Fruit fly (Drosophila melanogaster) whole organism, embryonic: ENCODE measurements around the gene Ocrl.

Experiments
- Asciz ChIP-seq: fragments of 200-800 bp; sonication (Bioruptor generic); optimal IDR thresholded peaks from 2 replicates; lab custom pipeline; 2017; ENCODE audit warnings: missing biosample characterization, mild to moderate bottlenecking, missing genetic modification characterization, missing genetic modification reagents
- CG11723 ChIP-seq: fragments of 200-800 bp; sonication (Bioruptor generic); optimal IDR thresholded peaks from 2 replicates; lab custom pipeline; 2017; ENCODE audit warnings: missing biosample characterization, mild to moderate bottlenecking, missing genetic modification characterization
- CG14667 ChIP-seq: fragments of 200-800 bp; sonication (Bioruptor generic); IDR thresholded peaks from 2 replicates; pipeline ENCODE4 v1.3.6; 2022; ENCODE audit warnings: missing biosample characterization, missing genetic modification characterization
- CG17186 ChIP-seq: fragments of 200-800 bp; sonication (Bioruptor generic); optimal IDR thresholded peaks from 3 replicates; lab custom pipeline; 2017; ENCODE audit warnings: missing biosample characterization, missing genetic modification reagents, missing genetic modification characterization
- CG17385 ChIP-seq: fragments of 200-800 bp; sonication (Bioruptor generic); optimal IDR thresholded peaks from 3 replicates; lab custom pipeline; 2018; ENCODE audit warnings: missing biosample characterization, mild to moderate bottlenecking, missing genetic modification characterization
- CG17802 ChIP-seq: fragments of 200-800 bp; sonication (Bioruptor generic); optimal IDR thresholded peaks from 2 replicates; lab custom pipeline; 2018; ENCODE audit warnings: missing biosample characterization, mild to moderate bottlenecking, missing genetic modification characterization, moderate library complexity
- CG1832 ChIP-seq: fragments of 200-800 bp; sonication (Bioruptor generic); optimal IDR thresholded peaks from 2 replicates; lab custom pipeline; 2017; ENCODE audit warnings: missing biosample characterization, mild to moderate bottlenecking, missing genetic modification characterization, inconsistent platforms
- CG31224 ChIP-seq: fragments of 200-800 bp; sonication (Bioruptor generic); IDR thresholded peaks from 2 replicates; pipeline ENCODE4 v1.3.6; 2022; ENCODE audit warnings: missing biosample characterization, missing genetic modification characterization
- CG34422 ChIP-seq: fragments of 200-800 bp; sonication (Bioruptor generic); IDR thresholded peaks from 3 replicates; pipeline ENCODE4 v1.3.6; 2022; ENCODE audit warnings: missing biosample characterization, missing genetic modification characterization
- CG7271 ChIP-seq: fragments of 200-800 bp; sonication (Bioruptor generic); optimal IDR thresholded peaks from 2 replicates; lab custom pipeline; 2018; ENCODE audit warnings: missing biosample characterization, mild to moderate bottlenecking, missing genetic modification characterization, moderate library complexity
- CG8944 ChIP-seq: fragments of 200-800 bp; sonication (Bioruptor generic); optimal IDR thresholded peaks from 3 replicates; lab custom pipeline; 2016; ENCODE audit warnings: missing biosample characterization, missing genetic modification characterization
- CG9215 ChIP-seq: fragments of 200-800 bp; sonication (Bioruptor generic); IDR thresholded peaks from 2 replicates; pipeline ENCODE4 v1.3.6; 2022; ENCODE audit warnings: missing biosample characterization, missing genetic modification characterization
- CG9932 ChIP-seq: fragments of 200-800 bp; sonication (Bioruptor generic); IDR thresholded peaks from 2 replicates; pipeline ENCODE4 v1.3.6; 2022; ENCODE audit warnings: missing biosample characterization, missing genetic modification characterization
- Camta ChIP-seq: fragments of 200-800 bp; sonication (Bioruptor generic); optimal IDR thresholded peaks from 2 replicates; lab custom pipeline; 2016; ENCODE audit warnings: missing biosample characterization, missing genetic modification characterization
- D ChIP-seq, 2 experiments: fragments of 200-800 bp in 1 of 2; fragments of >200 bp in 1 of 2; sonication (Bioruptor generic) in 1 of 2; optimal IDR thresholded peaks; 2 replicates in 1 of 2; 3 replicates in 1 of 2; lab custom pipeline; 2017; ENCODE audit warnings: mild to moderate bottlenecking in 1 of 2, missing biosample characterization in 1 of 2, missing genetic modification characterization in 1 of 2, missing genetic modification reagents in 1 of 2
- Dad ChIP-seq: fragments of 200-800 bp; sonication (Bioruptor generic); optimal IDR thresholded peaks from 3 replicates; lab custom pipeline; 2016; ENCODE audit warnings: missing biosample characterization, missing genetic modification characterization
- Dbx ChIP-seq: fragments of 200-800 bp; sonication (Bioruptor generic); IDR thresholded peaks from 3 replicates; pipeline ENCODE4 v1.3.6; 2022; ENCODE audit warnings: missing biosample characterization, missing genetic modification characterization
- Dfd ChIP-seq, 2 experiments: fragments of >200 bp; optimal IDR thresholded peaks; 2 replicates each; lab custom pipeline; 2017; ENCODE audit warnings: missing biosample characterization in 2 of 2, missing genetic modification characterization in 2 of 2
- GATAe ChIP-seq: fragments of 200-800 bp; sonication (Bioruptor generic); conservative IDR thresholded peaks from 2 replicates; pipeline ENCODE4 v1.3.6; 2022; ENCODE audit warnings: missing biosample characterization, missing genetic modification characterization
- H2.0 ChIP-seq: fragments of 200-800 bp; sonication (Bioruptor generic); IDR thresholded peaks from 2 replicates; pipeline ENCODE4 v1.3.6; 2022; ENCODE audit warnings: missing biosample characterization, missing genetic modification characterization
- MESR4 ChIP-seq: fragments of 200-800 bp; sonication (Bioruptor generic); optimal IDR thresholded peaks from 2 replicates; lab custom pipeline; 2018; ENCODE audit warnings: missing biosample characterization, mild to moderate bottlenecking, missing genetic modification characterization, moderate library complexity
- MTF-1 ChIP-seq: fragments of 200-800 bp; sonication (Bioruptor generic); optimal IDR thresholded peaks from 2 replicates; lab custom pipeline; 2018; ENCODE audit warnings: missing biosample characterization, mild to moderate bottlenecking, missing genetic modification characterization, borderline replicate concordance
- Side ChIP-seq: fragments of 200-800 bp; sonication (Bioruptor generic); optimal IDR thresholded peaks from 2 replicates; lab custom pipeline; 2016; ENCODE audit warnings: missing biosample characterization, missing genetic modification characterization
- Spps ChIP-seq: fragments of 200-800 bp; sonication (Bioruptor generic); optimal IDR thresholded peaks from 2 replicates; lab custom pipeline; 2018; ENCODE audit warnings: missing biosample characterization, mild to moderate bottlenecking, missing genetic modification characterization
- ab ChIP-seq: fragments of 200-800 bp; sonication (Bioruptor generic); optimal IDR thresholded peaks from 2 replicates; lab custom pipeline; 2016; ENCODE audit warnings: missing biosample characterization, missing genetic modification characterization
- ara ChIP-seq: fragments of 200-800 bp; sonication (Bioruptor generic); IDR thresholded peaks from 2 replicates; pipeline ENCODE4 v1.3.6; 2022; ENCODE audit warnings: missing biosample characterization, missing genetic modification characterization
- ato ChIP-seq: fragments of 200-800 bp; sonication (Bioruptor generic); IDR thresholded peaks from 2 replicates; pipeline ENCODE4 v1.3.6; 2022; ENCODE audit warnings: missing biosample characterization, missing genetic modification characterization; ENCODE audit not compliant: partially characterized antibody
- dati ChIP-seq: fragments of 200-800 bp; sonication (Bioruptor generic); IDR thresholded peaks from 2 replicates; pipeline ENCODE4 v1.3.6; 2022; ENCODE audit warnings: missing biosample characterization, missing genetic modification characterization
- dimm ChIP-seq: fragments of 200-800 bp; sonication (Bioruptor generic); IDR thresholded peaks from 2 replicates; pipeline ENCODE4 v1.3.6; 2022; ENCODE audit warnings: missing biosample characterization, missing genetic modification characterization
- dysf ChIP-seq: fragments of 200-800 bp; sonication (Bioruptor generic); IDR thresholded peaks from 3 replicates; pipeline ENCODE4 v1.3.6; 2022; ENCODE audit warnings: missing biosample characterization, missing genetic modification characterization
- emc ChIP-seq: fragments of 200-800 bp; sonication (Bioruptor generic); optimal IDR thresholded peaks from 2 replicates; lab custom pipeline; 2016; ENCODE audit warnings: missing biosample characterization, missing genetic modification characterization
- fd96Cb ChIP-seq: fragments of 200-800 bp; sonication (Bioruptor generic); optimal IDR thresholded peaks from 2 replicates; lab custom pipeline; 2018; ENCODE audit warnings: missing biosample characterization, mild to moderate bottlenecking, missing genetic modification characterization, moderate library complexity
- grn ChIP-seq: fragments of 200-800 bp; sonication (Bioruptor generic); optimal IDR thresholded peaks from 3 replicates; lab custom pipeline; 2017; ENCODE audit warnings: missing biosample characterization, missing genetic modification characterization
- her ChIP-seq: fragments of 200-800 bp; sonication (Bioruptor generic); optimal IDR thresholded peaks from 2 replicates; lab custom pipeline; 2016; ENCODE audit warnings: missing biosample characterization, missing genetic modification characterization
- inv ChIP-seq: fragments of 200-800 bp; sonication (Bioruptor generic); IDR thresholded peaks from 2 replicates; pipeline ENCODE4 v1.3.6; 2022; ENCODE audit warnings: missing biosample characterization, missing genetic modification characterization; ENCODE audit not compliant: partially characterized antibody
- luna ChIP-seq: fragments of 200-800 bp; sonication (Bioruptor generic); optimal IDR thresholded peaks from 2 replicates; lab custom pipeline; 2016; ENCODE audit warnings: missing biosample characterization, missing genetic modification characterization
- maf-S ChIP-seq: fragments of 200-800 bp; sonication (Bioruptor generic); optimal IDR thresholded peaks from 2 replicates; lab custom pipeline; 2016; ENCODE audit warnings: missing biosample characterization, missing genetic modification characterization
- mam ChIP-seq: fragments of 200-800 bp; sonication (Bioruptor generic); optimal IDR thresholded peaks from 3 replicates; lab custom pipeline; 2016; ENCODE audit warnings: missing biosample characterization, missing genetic modification characterization
- nmo ChIP-seq: fragments of 200-800 bp; sonication (Bioruptor generic); optimal IDR thresholded peaks from 2 replicates; lab custom pipeline; 2018; ENCODE audit warnings: missing biosample characterization, mild to moderate bottlenecking, missing genetic modification characterization, moderate library complexity
- otp ChIP-seq: fragments of 200-800 bp; sonication (Bioruptor generic); IDR thresholded peaks from 3 replicates; pipeline ENCODE4, ENCODE4 v1.3.6; 2022; ENCODE audit warnings: missing biosample characterization, missing genetic modification characterization
- sd ChIP-seq: fragments of 200-800 bp; sonication (Bioruptor generic); optimal IDR thresholded peaks from 3 replicates; lab custom pipeline; 2018; ENCODE audit warnings: missing biosample characterization, mild to moderate bottlenecking, missing genetic modification characterization, moderate library complexity
- sqz ChIP-seq: fragments of 200-800 bp; sonication (Bioruptor generic); optimal IDR thresholded peaks from 3 replicates; lab custom pipeline; 2018; ENCODE audit warnings: missing biosample characterization, mild to moderate bottlenecking, missing genetic modification characterization
- stwl ChIP-seq: fragments of 200-800 bp; sonication (Bioruptor generic); optimal IDR thresholded peaks from 3 replicates; lab custom pipeline; 2018; ENCODE audit warnings: missing biosample characterization, mild to moderate bottlenecking, missing genetic modification characterization, moderate library complexity
- tgo ChIP-seq: fragments of 200-800 bp; sonication (Bioruptor generic); IDR thresholded peaks from 3 replicates; pipeline ENCODE4 v1.3.6; 2022; ENCODE audit warnings: missing biosample characterization, missing genetic modification characterization
- tll ChIP-seq, 2 experiments: fragments of 200-800 bp in 1 of 2; fragments of >200 bp in 1 of 2; sonication (Bioruptor generic) in 1 of 2; optimal IDR thresholded peaks; 2 replicates each; lab custom pipeline; 2017 to 2019; ENCODE audit warnings: missing biosample characterization in 2 of 2, missing genetic modification characterization in 2 of 2, mild to moderate bottlenecking in 1 of 2, moderate library complexity in 1 of 2
- ttk ChIP-seq: fragments of 200-800 bp; sonication (Bioruptor generic); IDR thresholded peaks from 2 replicates; pipeline ENCODE4 v2.1.2; 2022; ENCODE audit warnings: missing biosample characterization, missing genetic modification characterization
- tup ChIP-seq: fragments of 200-800 bp; sonication (Bioruptor generic); optimal IDR thresholded peaks from 2 replicates; lab custom pipeline; 2016; ENCODE audit warnings: missing biosample characterization, mild to moderate bottlenecking, missing genetic modification characterization, moderate library complexity
- twi ChIP-seq: fragments of 200-800 bp; optimal IDR thresholded peaks from 2 replicates; lab custom pipeline; 2019; ENCODE audit warnings: missing biosample characterization, mild to moderate bottlenecking, missing genetic modification characterization, moderate library complexity
- vfl ChIP-seq: fragments of 200-800 bp; sonication (Bioruptor generic); optimal IDR thresholded peaks from 2 replicates; lab custom pipeline; 2016; ENCODE audit warnings: missing biosample characterization, missing genetic modification characterization
- z ChIP-seq: fragments of 200-800 bp; sonication (Bioruptor generic); IDR thresholded peaks from 3 replicates; pipeline ENCODE4 v1.3.6; 2022; ENCODE audit warnings: missing biosample characterization, missing genetic modification characterization
- zen ChIP-seq: fragments of 200-800 bp; sonication (Bioruptor generic); optimal IDR thresholded peaks from 3 replicates; lab custom pipeline; 2018; ENCODE audit warnings: missing biosample characterization, mild to moderate bottlenecking, missing genetic modification characterization, moderate library complexity

Gene Ocrl

dm6 chrX:1952898-1953297, 30.1 kb downstream of the Ocrl start (continued):
- TF ChIP-seq sd (peak; percentile 3), ato (GFP tag; lab: Robert Waterston, UW) (0 out of 2 replicates have a peak, but pooled peaks have one; percentile 16), Side (peak; percentile 73), stwl (tag; lab: Kevin White, UChicago) (peak; percentile 48), dysf (GFP tag; lab: Robert Waterston, UW) (peak; percentile 78), tll (GFP tag; optimal IDR thresholded peaks at IDR 0.05; lab: Kevin White, UChicago) (no peak), Dfd (GFP tag; optimal IDR thresholded peaks at IDR 0.05; lab: Kevin White, UChicago) (no peak), CG11723 (no peak), mam (peak; percentile 84), GATAe (GFP tag; lab: Robert Waterston, UW) (no peak), CG17385 (GFP tag; lab: Kevin White, UChicago) (no peak), CG8944 (GFP tag; lab: Kevin White, UChicago) (peak; percentile 83), CG1832 (GFP tag; lab: Kevin White, UChicago) (no peak), Dad (GFP tag; lab: Kevin White, UChicago) (peak; percentile 55), zen (tag; lab: Kevin White, UChicago) (peak; percentile 38), MTF-1 (GFP tag; lab: Kevin White, UChicago) (peak; percentile 43), tup (no peak), CG9932 (GFP tag; lab: Robert Waterston, UW) (peak; percentile 93), MESR4 (GFP tag; lab: Kevin White, UChicago) (no peak), dati (GFP tag; lab: Robert Waterston, UW) (0 out of 2 replicates have a peak, but pooled peaks have one; percentile 11), CG17802 (tag; lab: Kevin White, UChicago) (peak; percentile 36), Dbx (GFP tag; lab: Robert Waterston, UW) (peak; percentile 90), fd96Cb (peak; percentile 37), emc (GFP tag; lab: Kevin White, UChicago) (peak; percentile 53), vfl (GFP tag; lab: Kevin White, UChicago) (no peak), luna (GFP tag; lab: Kevin White, UChicago) (peak; percentile 40), otp (GFP tag; lab: Robert Waterston, UW) (peak; percentile 48; the same call in 1 of the 3 replicates), CG9215 (GFP tag; lab: Robert Waterston, UW) (peak; percentile 77), her (GFP tag; lab: Kevin White, UChicago) (peak; percentile 66), ab (GFP tag; lab: Kevin White, UChicago) (peak; percentile 18), CG34422 (GFP tag; lab: Robert Waterston, UW) (peak; percentile 77), ttk (GFP tag; lab: Robert Waterston, UW) (peak; percentile 71), maf-S (peak; percentile 64), CG14667 (peak; percentile 79), nmo (GFP tag; lab: Kevin White, UChicago) (peak; percentile 57), dimm (GFP tag; lab: Robert Waterston, UW) (0 out of 2 replicates have a peak, but pooled peaks have one; percentile 9), grn (GFP tag; lab: Kevin White, UChicago) (no peak), Asciz (GFP tag; lab: Kevin White, UChicago) (no peak), tgo (GFP tag; lab: Robert Waterston, UW) (peak; percentile 68), H2.0 (GFP tag; lab: Robert Waterston, UW) (peak; percentile 60), sqz (no peak), CG17186 (GFP tag; lab: Kevin White, UChicago) (no peak), ara (GFP tag; lab: Robert Waterston, UW) (no peak), CG31224 (no peak), Spps (no peak), twi (tag; lab: Kevin White, UChicago) (peak; percentile 17), inv (GFP tag; lab: Robert Waterston, UW) (no peak), D (optimal IDR thresholded peaks at IDR 0.05; lab: Kevin White, UChicago) (no peak), D (GFP tag; optimal IDR thresholded peaks at IDR 0.05; lab: Kevin White, UChicago) (no peak), z (GFP tag; lab: Robert Waterston, UW) (no peak), Camta (peak; percentile 64), CG7271 (tag; lab: Kevin White, UChicago) (no peak)
